Fruit fly (Drosophila melanogaster) whole organism, embryonic: ENCODE data around the gene cbt.
A peak's percentile ranks its signal among the peaks of the same experiment; 100 is the strongest.

ENCODE experiments used
- CG10979 ChIP-seq: fragments of 200-800 bp; sonication (Bioruptor generic); optimal IDR thresholded peaks from 2 replicates; lab custom pipeline; 2018; ENCODE audit warnings: missing biosample characterization, mild to moderate bottlenecking, missing genetic modification characterization, moderate library complexity
- CG15601 ChIP-seq: fragments of 200-800 bp; sonication (Bioruptor generic); optimal IDR thresholded peaks from 3 replicates; lab custom pipeline; 2019; ENCODE audit warnings: missing biosample characterization, mild to moderate bottlenecking, missing genetic modification characterization, moderate library complexity
- CG16815 ChIP-seq: fragments of 200-800 bp; sonication (Bioruptor generic); optimal IDR thresholded peaks from 3 replicates; lab custom pipeline; 2017; ENCODE audit warnings: missing biosample characterization, mild to moderate bottlenecking, missing genetic modification characterization
- CG17328 ChIP-seq: fragments of 200-800 bp; sonication (Bioruptor generic); IDR thresholded peaks from 2 replicates; pipeline ENCODE4 v1.3.6; 2022; ENCODE audit warnings: missing biosample characterization, missing genetic modification characterization
- CG30020 ChIP-seq: fragments of 200-800 bp; optimal IDR thresholded peaks from 2 replicates; lab custom pipeline; 2019; ENCODE audit warnings: missing biosample characterization, mild to moderate bottlenecking, missing genetic modification characterization, moderate library complexity
- CG30403 ChIP-seq: fragments of 200-800 bp; sonication (Bioruptor generic); optimal IDR thresholded peaks from 3 replicates; lab custom pipeline; 2016; ENCODE audit warnings: missing biosample characterization, missing genetic modification characterization
- CG30431 ChIP-seq: fragments of 200-800 bp; sonication (Bioruptor generic); optimal IDR thresholded peaks from 2 replicates; lab custom pipeline; 2017; ENCODE audit warnings: missing biosample characterization, missing genetic modification characterization
- CG31224 ChIP-seq: fragments of 200-800 bp; sonication (Bioruptor generic); IDR thresholded peaks from 2 replicates; pipeline ENCODE4 v1.3.6; 2022; ENCODE audit warnings: missing biosample characterization, missing genetic modification characterization
- CG31441 ChIP-seq: fragments of 200-800 bp; sonication (Bioruptor generic); IDR thresholded peaks from 2 replicates; pipeline ENCODE4 v1.3.6; 2022; ENCODE audit warnings: missing biosample characterization, missing genetic modification characterization
- CG34376 ChIP-seq: fragments of 200-800 bp; sonication (Bioruptor generic); optimal IDR thresholded peaks from 2 replicates; lab custom pipeline; 2018; ENCODE audit warnings: missing biosample characterization, mild to moderate bottlenecking, missing genetic modification characterization
- CG4404 ChIP-seq: fragments of 200-800 bp; sonication (Bioruptor generic); IDR thresholded peaks from 2 replicates; pipeline ENCODE4 v1.3.6; 2022; ENCODE audit warnings: missing biosample characterization, missing genetic modification characterization
- CG5953 ChIP-seq: fragments of 200-800 bp; sonication (Bioruptor generic); IDR thresholded peaks from 2 replicates; pipeline ENCODE4 v1.3.6; 2022; ENCODE audit warnings: missing biosample characterization, missing genetic modification characterization
- CG6254 ChIP-seq: fragments of 200-800 bp; sonication (Bioruptor generic); optimal IDR thresholded peaks from 3 replicates; lab custom pipeline; 2017; ENCODE audit warnings: mild to moderate bottlenecking, missing biosample characterization, missing genetic modification reagents, missing genetic modification characterization
- CG8290 ChIP-seq, 3 experiments: fragments of 200-800 bp; sonication (Bioruptor generic); optimal IDR thresholded peaks; 2 replicates each; lab custom pipeline; 2016 to 2019; ENCODE audit warnings: missing biosample characterization in 3 of 3, missing genetic modification characterization in 3 of 3, mild to moderate bottlenecking in 2 of 3, moderate library complexity in 1 of 3
- CG8765 ChIP-seq: fragments of 200-800 bp; sonication (Bioruptor generic); IDR thresholded peaks from 2 replicates; pipeline ENCODE4 v1.3.6; 2022; ENCODE audit warnings: missing biosample characterization, missing genetic modification characterization
- CG9727 ChIP-seq: fragments of 200-800 bp; sonication (Bioruptor generic); optimal IDR thresholded peaks from 3 replicates; lab custom pipeline; 2017; ENCODE audit warnings: missing biosample characterization, mild to moderate bottlenecking, missing genetic modification characterization
- CG9876 ChIP-seq: fragments of 200-800 bp; sonication (Bioruptor generic); optimal IDR thresholded peaks from 2 replicates; lab custom pipeline; 2016; ENCODE audit warnings: missing biosample characterization, missing genetic modification characterization
- D19A ChIP-seq: fragments of 200-800 bp; optimal IDR thresholded peaks from 3 replicates; lab custom pipeline; 2019; ENCODE audit warnings: missing biosample characterization, mild to moderate bottlenecking, missing genetic modification characterization, moderate library complexity
- Deaf1 ChIP-seq: fragments of 200-800 bp; optimal IDR thresholded peaks from 3 replicates; lab custom pipeline; 2019; ENCODE audit warnings: missing biosample characterization, mild to moderate bottlenecking, missing genetic modification characterization, moderate library complexity
- Dip3 ChIP-seq: fragments of 200-800 bp; sonication (Bioruptor generic); optimal IDR thresholded peaks from 3 replicates; lab custom pipeline; 2016; ENCODE audit warnings: missing biosample characterization, missing genetic modification characterization
- Drgx ChIP-seq: fragments of 200-800 bp; sonication (Bioruptor generic); IDR thresholded peaks from 2 replicates; pipeline ENCODE4 v1.3.6; 2022; ENCODE audit warnings: missing biosample characterization, missing genetic modification characterization
- Ets65A ChIP-seq: fragments of 200-800 bp; sonication (Bioruptor generic); peaks from one replicate; lab custom pipeline; 2016; ENCODE audit warnings: missing biosample characterization, missing genetic modification characterization
- Hsf ChIP-seq: fragments of 200-800 bp; sonication (Bioruptor generic); optimal IDR thresholded peaks from 3 replicates; lab custom pipeline; 2016; ENCODE audit warnings: missing biosample characterization, missing genetic modification characterization
- MBD-R2 ChIP-seq: fragments of 200-800 bp; sonication (Bioruptor generic); IDR thresholded peaks from 2 replicates; pipeline ENCODE4 v1.3.6; 2022; ENCODE audit warnings: missing biosample characterization, missing genetic modification characterization
- NK7.1 ChIP-seq: fragments of 200-800 bp; sonication (Bioruptor generic); optimal IDR thresholded peaks from 3 replicates; lab custom pipeline; 2016; ENCODE audit warnings: missing biosample characterization, missing genetic modification characterization
- Oli ChIP-seq: fragments of 200-800 bp; sonication (Bioruptor generic); optimal IDR thresholded peaks from 2 replicates; lab custom pipeline; 2018; ENCODE audit warnings: missing biosample characterization, mild to moderate bottlenecking, missing genetic modification characterization, moderate library complexity
- Sox100B ChIP-seq: fragments of 200-800 bp; sonication (Bioruptor generic); optimal IDR thresholded peaks from 3 replicates; lab custom pipeline; 2018; ENCODE audit warnings: missing biosample characterization, mild to moderate bottlenecking, missing genetic modification characterization
- Sox102F ChIP-seq: fragments of 200-800 bp; sonication (Bioruptor generic); optimal IDR thresholded peaks from 2 replicates; lab custom pipeline; 2018; ENCODE audit warnings: missing biosample characterization, mild to moderate bottlenecking, missing genetic modification characterization, moderate library complexity
- aop ChIP-seq: fragments of 200-800 bp; sonication (Bioruptor generic); IDR thresholded peaks from 2 replicates; pipeline ENCODE4 v1.3.6; 2022; ENCODE audit warnings: missing biosample characterization, missing genetic modification characterization
- ara ChIP-seq: fragments of 200-800 bp; sonication (Bioruptor generic); IDR thresholded peaks from 2 replicates; pipeline ENCODE4 v1.3.6; 2022; ENCODE audit warnings: missing biosample characterization, missing genetic modification characterization
- ash1 ChIP-seq: fragments of 200-800 bp; sonication (Bioruptor generic); optimal IDR thresholded peaks from 2 replicates; lab custom pipeline; 2018; ENCODE audit warnings: missing biosample characterization, mild to moderate bottlenecking, missing genetic modification characterization
- bowl ChIP-seq: fragments of 200-800 bp; sonication (Bioruptor generic); IDR thresholded peaks from 2 replicates; pipeline ENCODE4 v1.3.6; 2022; ENCODE audit warnings: missing biosample characterization, missing genetic modification characterization
- dmrt99B ChIP-seq: fragments of 200-800 bp; sonication (Bioruptor generic); optimal IDR thresholded peaks from 2 replicates; lab custom pipeline; 2018; ENCODE audit warnings: missing biosample characterization, mild to moderate bottlenecking, missing genetic modification characterization, moderate library complexity
- exex ChIP-seq: fragments of 200-800 bp; sonication (Bioruptor generic); optimal IDR thresholded peaks from 4 replicates; lab custom pipeline; 2018; ENCODE audit warnings: missing biosample characterization, mild to moderate bottlenecking, missing genetic modification characterization, moderate library complexity
- gcm ChIP-seq: fragments of 200-800 bp; sonication (Bioruptor generic); optimal IDR thresholded peaks from 2 replicates; lab custom pipeline; 2019; ENCODE audit warnings: missing biosample characterization, mild to moderate bottlenecking, missing genetic modification characterization, moderate library complexity
- gem ChIP-seq: fragments of 200-800 bp; sonication (Bioruptor generic); optimal IDR thresholded peaks from 2 replicates; lab custom pipeline; 2019; ENCODE audit warnings: missing biosample characterization, mild to moderate bottlenecking, missing genetic modification characterization, moderate library complexity
- hb ChIP-seq: fragments of 200-800 bp; sonication (Bioruptor generic); IDR thresholded peaks from 3 replicates; pipeline ENCODE4 v1.3.6; 2022; ENCODE audit warnings: missing biosample characterization, missing genetic modification characterization; ENCODE audit not compliant: partially characterized antibody
- her ChIP-seq: fragments of 200-800 bp; sonication (Bioruptor generic); optimal IDR thresholded peaks from 2 replicates; lab custom pipeline; 2016; ENCODE audit warnings: missing biosample characterization, missing genetic modification characterization
- hth ChIP-seq: fragments of >200 bp; optimal IDR thresholded peaks from 2 replicates; lab custom pipeline; 2017; ENCODE audit warnings: inconsistent platforms
- nerfin-1 ChIP-seq: fragments of 200-800 bp; sonication (Bioruptor generic); optimal IDR thresholded peaks from 3 replicates; lab custom pipeline; 2019; ENCODE audit warnings: missing biosample characterization, mild to moderate bottlenecking, missing genetic modification characterization, moderate library complexity
- nmo ChIP-seq: fragments of 200-800 bp; sonication (Bioruptor generic); optimal IDR thresholded peaks from 2 replicates; lab custom pipeline; 2018; ENCODE audit warnings: missing biosample characterization, mild to moderate bottlenecking, missing genetic modification characterization, moderate library complexity
- nom ChIP-seq: fragments of 200-800 bp; sonication (Bioruptor generic); optimal IDR thresholded peaks from 2 replicates; lab custom pipeline; 2017; ENCODE audit warnings: missing biosample characterization, missing genetic modification characterization, mild to moderate bottlenecking, moderate library complexity, missing genetic modification reagents
- p53 ChIP-seq: fragments of 200-800 bp; sonication (Bioruptor generic); optimal IDR thresholded peaks from 2 replicates; lab custom pipeline; 2016; ENCODE audit warnings: missing biosample characterization, missing genetic modification characterization
- pros ChIP-seq: fragments of 200-800 bp; sonication (Bioruptor generic); optimal IDR thresholded peaks from 3 replicates; lab custom pipeline; 2019; ENCODE audit warnings: missing biosample characterization, mild to moderate bottlenecking, missing genetic modification characterization, moderate library complexity
- sisA ChIP-seq: fragments of 200-800 bp; sonication (Bioruptor generic); IDR thresholded peaks from 2 replicates; pipeline ENCODE4 v1.3.6; 2022; ENCODE audit warnings: missing biosample characterization, missing genetic modification characterization
- slp2 ChIP-seq: fragments of 200-800 bp; sonication (Bioruptor generic); optimal IDR thresholded peaks from 2 replicates; lab custom pipeline; 2016; ENCODE audit warnings: missing biosample characterization, missing genetic modification characterization
- sqz ChIP-seq: fragments of 200-800 bp; sonication (Bioruptor generic); optimal IDR thresholded peaks from 3 replicates; lab custom pipeline; 2018; ENCODE audit warnings: missing biosample characterization, mild to moderate bottlenecking, missing genetic modification characterization
- twi ChIP-seq: fragments of 200-800 bp; optimal IDR thresholded peaks from 2 replicates; lab custom pipeline; 2019; ENCODE audit warnings: missing biosample characterization, mild to moderate bottlenecking, missing genetic modification characterization, moderate library complexity
- zen ChIP-seq: fragments of 200-800 bp; sonication (Bioruptor generic); optimal IDR thresholded peaks from 3 replicates; lab custom pipeline; 2018; ENCODE audit warnings: missing biosample characterization, mild to moderate bottlenecking, missing genetic modification characterization, moderate library complexity

cbt gene

dm6 chr2L:440638-441454 is 38.6 kb downstream of the cbt start (continued):
- TF ChIP-seq her (GFP tag; lab: Kevin White, UChicago) (no peak), CG31224 (no peak), ara (GFP tag; lab: Robert Waterston, UW) (peak; percentile 50; the same call in 1 of the 2 replicates), NK7.1 (GFP tag; lab: Kevin White, UChicago) (no peak), sqz (GFP tag; lab: Kevin White, UChicago) (peak; percentile 72), CG30403 (GFP tag; lab: Kevin White, UChicago) (peak; percentile 42), CG6254 (GFP tag; lab: Kevin White, UChicago) (peak; percentile 29), ash1 (GFP tag; lab: Kevin White, UChicago) (no peak), MBD-R2 (GFP tag; lab: Robert Waterston, UW) (no peak), Sox102F (GFP tag; lab: Kevin White, UChicago) (peak; percentile 12), CG9727 (GFP tag; lab: Kevin White, UChicago) (peak; percentile 85), slp2 (GFP tag; lab: Kevin White, UChicago) (no peak), Deaf1 (tag; lab: Kevin White, UChicago) (peak; percentile 5), CG31441 (peak; percentile 66), Oli (tag; lab: Kevin White, UChicago) (peak; percentile 62), CG5953 (GFP tag; lab: Robert Waterston, UW) (no peak), CG8290 (GFP tag; optimal IDR thresholded peaks at IDR 0.05; lab: Kevin White, UChicago) (peak; percentile 8), CG8290 (tag; optimal IDR thresholded peaks at IDR 0.05; lab: Kevin White, UChicago) (no peak), CG15601 (peak; percentile 65), twi (tag; lab: Kevin White, UChicago) (peak; percentile 21), nom (GFP tag; lab: Kevin White, UChicago) (peak; percentile 75), Sox100B (peak; percentile 52), CG34376 (no peak), nmo (GFP tag; lab: Kevin White, UChicago) (peak; percentile 69), CG9876 (GFP tag; lab: Kevin White, UChicago) (no peak), hth (no peak), gem (tag; lab: Kevin White, UChicago) (peak; percentile 81), nerfin-1 (tag; lab: Kevin White, UChicago) (no peak), Dip3 (GFP tag; lab: Kevin White, UChicago) (no peak), Ets65A (no peak), hb (no peak), Drgx (0 out of 2 replicates have a peak, but pooled peaks have one; percentile 14), zen (tag; lab: Kevin White, UChicago) (peak; percentile 41), CG30020 (tag; lab: Kevin White, UChicago) (peak; percentile 24), CG30431 (GFP tag; lab: Kevin White, UChicago) (peak; percentile 58), p53 (GFP tag; lab: Kevin White, UChicago) (no peak), Hsf (GFP tag; lab: Kevin White, UChicago) (no peak), dmrt99B (tag; lab: Kevin White, UChicago) (no peak), aop (GFP tag; lab: Robert Waterston, UW) (no peak), sisA (GFP tag; lab: Robert Waterston, UW) (no peak), CG10979 (tag; lab: Kevin White, UChicago) (peak; percentile 88), exex (tag; lab: Kevin White, UChicago) (no peak), bowl (GFP tag; lab: Robert Waterston, UW) (no peak), CG4404 (GFP tag; lab: Robert Waterston, UW) (peak; percentile 70), CG8765 (GFP tag; lab: Robert Waterston, UW) (peak; percentile 14; the same call in 1 of the 2 replicates), CG16815 (GFP tag; lab: Kevin White, UChicago) (peak; percentile 81), pros (GFP tag; lab: Kevin White, UChicago) (peak; percentile 76), CG17328 (0 out of 2 replicates have a peak, but pooled peaks have one; percentile 14), gcm (GFP tag; lab: Kevin White, UChicago) (peak; percentile 54), D19A (tag; lab: Kevin White, UChicago) (peak; percentile 88)
